Worm (Caenorhabditis elegans) whole organism, mixed stage, embryonic: ENCODE data around the gene daf-6.

Source experiments
- bed-3 ChIP-seq: fragments of 200-800 bp; sonication (Bioruptor generic); optimal IDR thresholded peaks from 3 replicates; lab custom pipeline; 2018; ENCODE audit warnings: mild to moderate bottlenecking, missing genetic modification characterization, moderate library complexity, missing compliant biosample characterization
- blmp-1 ChIP-seq: fragments of 150-350 bp; optimal IDR thresholded peaks from 2 replicates; lab custom pipeline; 2014; ENCODE audit warnings: missing biosample characterization, missing genetic modification characterization
- ceh-43 ChIP-seq: fragments of 200-800 bp; sonication (Bioruptor generic); optimal IDR thresholded peaks from 2 replicates; lab custom pipeline; 2018; ENCODE audit warnings: mild to moderate bottlenecking, missing genetic modification characterization, moderate library complexity, missing compliant biosample characterization
- ces-1 ChIP-seq: fragments of 150-350 bp; optimal IDR thresholded peaks from 2 replicates; lab custom pipeline; 2014; ENCODE audit warnings: missing biosample characterization, missing genetic modification reagents, missing genetic modification characterization
- elt-3 ChIP-seq: fragments of 150-350 bp; optimal IDR thresholded peaks from 2 replicates; lab custom pipeline; 2014; ENCODE audit warnings: missing biosample characterization, missing genetic modification characterization
- flh-1 ChIP-seq: fragments of 200-800 bp; sonication (Bioruptor generic); optimal IDR thresholded peaks from 2 replicates; lab custom pipeline; 2018; ENCODE audit warnings: mild to moderate bottlenecking, missing genetic modification characterization, moderate library complexity, missing compliant biosample characterization
- ham-2 ChIP-seq: fragments of 200-800 bp; sonication (Bioruptor generic); optimal IDR thresholded peaks from 2 replicates; lab custom pipeline; 2018; ENCODE audit warnings: mild to moderate bottlenecking, missing genetic modification characterization, missing compliant biosample characterization
- mab-5 ChIP-seq: fragments of 150-350 bp; optimal IDR thresholded peaks from 2 replicates; lab custom pipeline; 2014; ENCODE audit warnings: missing biosample characterization, missing genetic modification characterization
- nhr-12 ChIP-seq: fragments of 150-350 bp; optimal IDR thresholded peaks from 2 replicates; lab custom pipeline; 2014; ENCODE audit warnings: missing biosample characterization, missing genetic modification characterization
- pha-4 ChIP-seq: fragments of 150-350 bp; optimal IDR thresholded peaks from 2 replicates; lab custom pipeline; 2018; ENCODE audit warnings: missing biosample characterization, missing genetic modification reagents, missing genetic modification characterization
- snpc-4 ChIP-seq: fragments of 150-350 bp; optimal IDR thresholded peaks from 2 replicates; lab custom pipeline; 2014; ENCODE audit warnings: missing biosample characterization, missing genetic modification characterization
- unc-62 ChIP-seq: fragments of 150-350 bp; optimal IDR thresholded peaks from 2 replicates; lab custom pipeline; 2014; ENCODE audit warnings: missing biosample characterization, missing genetic modification reagents, missing genetic modification characterization

- no peak for TF ChIP-seq unc-62 (GFP tag; lab: Kevin White, UChicago)
- TF ChIP-seq pha-4 (tag; lab: Kevin White, UChicago), result no peak
- TF ChIP-seq elt-3, result no peak
- TF ChIP-seq blmp-1, result no peak
- no peak for TF ChIP-seq ham-2 (GFP tag; lab: Kevin White, UChicago)
- no peak for TF ChIP-seq ces-1 (GFP tag; lab: Kevin White, UChicago)
- TF ChIP-seq nhr-12, result no peak
- TF ChIP-seq ceh-43, result no peak
- TF ChIP-seq flh-1, result no peak
- TF ChIP-seq bed-3 (GFP tag; lab: Kevin White, UChicago), result no peak
- TF ChIP-seq snpc-4 (tag; lab: Kevin White, UChicago), result no peak
- no peak for TF ChIP-seq mab-5 (tag; lab: Kevin White, UChicago)
These were observed 20.1 kb upstream of the daf-6 start, which contains the start of gene F31F6.1 for ce11 chrX:14868200-14868599.
